Fruit fly (Drosophila melanogaster) ovary, adult (tissue): ENCODE data around the gene CG1640.

Experiments used
- CG17801 ChIP-seq: fragments of 200-800 bp; optimal IDR thresholded peaks from 2 replicates; lab custom pipeline; 2019; ENCODE audit warnings: missing biosample characterization, mild to moderate bottlenecking, missing genetic modification characterization, moderate library complexity; ENCODE audit not compliant: partially characterized antibody

CG1640 gene

DNA sequence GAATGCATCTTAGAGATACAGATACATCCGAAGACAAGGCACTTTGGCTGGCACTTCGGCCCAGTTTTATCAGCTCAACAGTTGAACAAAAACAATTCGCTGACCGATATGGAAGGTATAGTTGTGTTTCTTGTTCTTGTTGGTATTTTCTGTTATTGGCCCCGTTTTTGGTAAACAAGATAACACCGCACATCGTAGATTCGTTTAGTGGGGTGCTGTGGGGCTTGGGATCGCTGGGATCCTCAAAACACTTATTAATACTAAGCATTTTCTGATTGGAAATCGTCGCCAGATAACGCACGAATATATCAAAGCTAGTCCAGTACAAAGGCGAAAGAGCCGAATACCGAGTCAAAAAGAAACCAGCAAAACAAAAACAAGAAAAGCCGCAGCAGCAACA lies 33.1 kb downstream of the CG1640 start:
- TF ChIP-seq CG17801 (GFP tag; lab: Kevin White, UChicago): no peak

DNA sequence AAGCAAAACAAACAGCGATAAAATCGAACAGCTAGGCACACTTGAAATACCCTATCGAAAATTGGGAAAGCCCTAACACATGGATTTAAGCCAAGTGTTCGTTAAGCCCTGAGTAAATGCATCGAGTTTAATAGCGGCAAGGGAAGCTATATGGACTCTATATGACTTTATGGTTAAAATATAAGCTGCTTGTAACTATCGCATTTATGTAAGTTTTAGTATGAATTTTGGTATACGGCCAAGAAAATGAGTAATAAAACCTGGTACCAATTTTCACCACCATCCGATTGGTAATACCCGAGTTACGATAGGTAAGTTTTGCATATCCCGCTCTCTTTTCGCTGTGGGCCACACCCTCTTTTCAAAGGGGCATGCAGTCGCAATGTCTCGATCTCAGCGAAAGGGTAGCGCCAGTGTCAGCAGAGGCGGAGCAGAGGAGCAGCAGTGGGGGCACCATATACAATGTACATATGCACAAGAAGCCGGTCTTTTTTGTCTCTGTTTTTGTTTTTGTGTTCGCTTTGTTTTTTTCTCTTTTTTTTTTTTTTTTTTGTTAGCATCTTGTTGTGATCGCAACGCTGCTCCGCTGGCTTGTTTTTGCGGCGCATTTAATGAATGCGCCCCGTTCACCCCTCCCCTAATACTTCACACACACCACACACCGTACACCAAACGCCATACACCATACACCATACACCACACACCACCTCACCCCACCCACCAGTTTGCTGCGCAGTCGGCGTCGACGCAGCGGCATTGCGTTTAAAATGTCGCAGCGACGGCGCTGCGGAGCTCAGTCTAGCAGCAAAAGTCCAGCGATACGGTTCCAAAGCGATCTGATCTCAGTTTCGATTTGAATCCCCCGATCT lies 33.8 kb downstream of the CG1640 start, which contains the start of gene GstT4:
TSS of gene GstT4 (plus strand) at position 788 of the 869 bp plus-strand sequence.
- peak; percentile 27 for TF ChIP-seq CG17801 (GFP tag; lab: Kevin White, UChicago)

DNA sequence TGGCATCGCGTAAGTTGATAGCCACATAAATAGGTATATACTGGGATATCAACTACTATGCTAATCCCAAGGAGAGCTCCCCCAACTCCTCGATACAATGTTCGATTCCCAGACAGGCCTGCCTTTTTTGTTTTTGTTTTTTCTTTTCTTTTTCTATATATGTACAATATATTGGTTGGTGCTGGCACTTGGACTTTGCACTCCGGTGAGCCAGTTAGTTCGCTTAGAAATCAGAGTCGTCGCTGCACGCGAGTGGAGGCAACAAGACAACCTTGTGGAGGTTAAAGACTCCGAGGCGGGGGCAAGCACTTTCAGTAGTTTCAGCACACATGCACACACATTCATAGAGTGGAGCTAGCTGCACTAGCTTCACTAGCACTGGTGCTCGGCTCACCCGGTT lies 35.9 kb downstream of the CG1640 start:
- TF ChIP-seq CG17801 (GFP tag; lab: Kevin White, UChicago): no peak

DNA sequence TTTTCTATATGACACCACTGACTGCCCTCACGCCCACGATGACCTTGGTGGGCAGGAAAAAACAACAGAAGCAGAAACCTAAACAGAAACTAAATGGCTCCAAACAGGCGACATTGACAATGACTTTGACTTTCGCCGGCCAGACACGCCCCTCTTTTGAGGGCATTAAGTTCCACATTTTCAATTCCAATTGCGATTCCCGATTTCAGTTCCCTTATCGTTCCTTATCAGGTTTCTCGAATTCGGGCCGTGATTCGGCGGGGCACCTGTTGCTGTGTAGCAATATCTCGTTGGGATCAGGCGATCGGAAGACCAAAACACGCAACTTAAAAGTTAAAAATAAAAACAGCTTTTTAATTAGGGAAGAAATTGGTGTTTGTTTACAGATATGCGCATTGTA lies 37.3 kb downstream of the CG1640 start:
- TF ChIP-seq CG17801 (GFP tag; lab: Kevin White, UChicago): no peak

DNA sequence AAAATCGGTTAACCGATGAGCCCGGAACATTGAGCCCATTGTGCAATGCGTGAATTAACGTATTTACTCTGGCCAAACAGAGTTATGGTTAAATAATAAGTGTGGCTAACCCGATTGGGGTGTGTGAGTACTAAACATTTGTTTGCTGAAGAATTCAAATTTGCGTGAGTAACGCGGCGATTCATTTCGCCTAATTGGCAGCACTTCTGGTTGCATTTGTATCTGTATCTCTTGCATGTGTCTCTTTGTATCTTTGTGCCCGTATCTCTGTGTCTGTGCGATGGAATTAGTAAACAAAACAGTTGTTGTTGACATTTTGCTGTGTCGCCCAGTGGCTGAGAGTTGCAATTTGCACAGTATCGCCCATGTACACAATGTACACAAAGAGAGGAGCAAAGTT lies 40.5 kb downstream of the CG1640 start:
- TF ChIP-seq CG17801 (GFP tag; lab: Kevin White, UChicago): no peak

DNA sequence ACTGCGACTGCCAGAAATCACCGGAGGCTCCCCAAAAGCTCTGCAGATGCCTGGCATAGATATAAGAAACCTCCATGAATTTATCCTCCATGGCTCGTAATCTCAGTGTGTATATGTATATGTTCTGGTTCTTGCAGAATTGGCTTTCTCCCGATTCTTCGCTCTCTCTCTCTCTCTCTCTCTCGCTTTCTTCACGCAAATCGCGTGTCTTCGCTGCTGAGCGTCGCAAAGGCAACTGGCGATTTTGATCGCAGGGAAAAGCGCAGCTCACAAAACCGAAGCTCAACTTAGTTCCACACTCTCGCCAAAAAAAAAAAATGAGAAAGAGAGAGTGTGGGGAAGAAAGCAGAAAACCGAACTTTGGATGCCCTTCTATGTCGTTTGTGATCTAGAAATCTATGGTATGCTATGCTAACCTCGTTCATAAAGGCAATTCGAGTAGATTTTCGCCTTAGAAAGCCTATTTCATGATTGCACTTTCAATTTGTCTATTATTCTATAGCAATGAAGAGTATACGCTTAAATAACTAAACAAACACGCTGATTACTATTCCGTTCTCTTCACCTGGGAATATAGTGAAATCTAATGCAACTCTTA lies 41.1 kb downstream of the CG1640 start:
- TF ChIP-seq CG17801 (GFP tag; lab: Kevin White, UChicago): no peak

DNA sequence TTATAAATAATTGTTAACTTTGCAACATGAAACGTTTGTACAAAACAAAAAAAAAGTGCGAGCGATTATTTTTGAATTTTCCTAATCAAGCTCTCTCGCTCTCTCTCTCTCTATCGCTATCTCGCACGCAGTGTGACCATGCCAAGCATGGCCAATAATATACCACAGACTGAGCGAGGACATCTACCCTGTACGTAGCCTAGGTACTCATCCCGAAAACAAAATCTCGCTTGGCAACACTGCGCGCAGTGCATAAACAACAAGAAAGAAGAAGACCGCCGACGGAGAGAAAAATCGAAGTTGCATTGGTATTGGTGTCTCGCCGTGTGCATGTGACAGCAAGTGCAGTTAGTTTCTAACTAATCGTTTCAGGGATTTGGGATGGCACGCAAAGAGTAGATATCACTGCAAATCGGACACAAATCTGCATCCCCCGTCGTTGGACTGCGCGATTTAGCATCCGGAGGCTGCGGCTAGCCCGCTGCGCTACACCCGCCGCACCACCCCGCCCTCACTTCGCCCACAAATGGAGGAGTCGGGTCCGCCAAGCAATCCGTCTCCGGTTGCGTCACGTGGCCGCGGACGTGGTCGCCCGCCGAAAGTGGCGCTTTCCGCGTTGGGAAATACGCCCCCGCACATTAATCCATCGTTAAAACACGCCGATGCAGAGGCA lies 42.7 kb downstream of the CG1640 start, which contains the start of the genes CG1998 and Set2:
TSS of gene CG1998 (minus strand) at position 134 of the 673 bp plus-strand sequence.
TSS of gene Set2 (plus strand) at position 302 of the 673 bp plus-strand sequence.
- TF ChIP-seq CG17801 (GFP tag; lab: Kevin White, UChicago): no peak

DNA sequence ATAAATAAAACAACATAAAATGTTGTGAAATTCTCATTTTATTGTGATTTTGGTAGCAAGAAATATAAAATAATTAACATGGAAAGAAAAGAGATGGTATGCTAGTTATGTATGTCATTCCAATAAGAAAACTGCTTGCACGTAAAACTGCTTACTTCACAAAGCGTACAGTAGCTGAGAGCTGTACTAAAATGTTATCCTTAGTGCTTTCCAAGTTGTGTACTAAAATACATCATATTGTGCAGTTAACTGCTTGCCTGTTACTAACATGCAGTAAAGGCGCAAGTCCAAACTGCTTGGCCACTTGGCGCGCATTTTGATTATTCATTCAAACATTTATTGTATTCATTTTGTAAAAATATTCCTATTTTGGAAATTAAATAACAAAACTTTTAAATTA lies 50.7 kb downstream of the CG1640 start:
- no peak for TF ChIP-seq CG17801 (GFP tag; lab: Kevin White, UChicago)
